Worm (Caenorhabditis elegans) whole organism, young adult: Measurements from ENCODE around the gene hex-1.

Source experiments
- F10E7.11 ChIP-seq: sonication (generic microtip); optimal IDR thresholded peaks from 2 replicates; lab custom pipeline; 2017; ENCODE audit warnings: mild to moderate bottlenecking, missing genetic modification characterization, moderate library complexity, missing compliant biosample characterization
- F37B4.10 ChIP-seq: fragments of 200-800 bp; sonication (Bioruptor generic); IDR thresholded peaks from 2 replicates; pipeline ENCODE4 v1.3.6; 2022; ENCODE audit warnings: missing genetic modification characterization, missing compliant biosample characterization
- dpl-1 ChIP-seq: fragments of 150-350 bp; optimal IDR thresholded peaks from 2 replicates; lab custom pipeline; 2014; ENCODE audit warnings: missing biosample characterization, missing genetic modification reagents, missing genetic modification characterization
- nfyb-1 ChIP-seq: fragments of 200-800 bp; sonication (Bioruptor generic); IDR thresholded peaks from 2 replicates; pipeline ENCODE4 v1.3.6; 2022; ENCODE audit warnings: missing genetic modification reagents, missing genetic modification characterization, missing compliant biosample characterization
- nhr-90 ChIP-seq: sonication (generic microtip); optimal IDR thresholded peaks from 2 replicates; lab custom pipeline; 2016; ENCODE audit warnings: missing genotype, mild to moderate bottlenecking, missing genetic modification characterization, missing compliant biosample characterization
- pha-4 ChIP-seq: fragments of 150-350 bp; sonication (generic microtip); optimal IDR thresholded peaks from 2 replicates; lab custom pipeline; 2014; ENCODE audit warnings: missing biosample characterization, missing genetic modification reagents, missing genetic modification characterization
- repo-1 ChIP-seq: sonication (generic microtip); optimal IDR thresholded peaks from 2 replicates; lab custom pipeline; 2017; ENCODE audit warnings: mild to moderate bottlenecking, missing genetic modification characterization, missing compliant biosample characterization
- sea-2 ChIP-seq: fragments of 200-800 bp; sonication (Bioruptor generic); IDR thresholded peaks from 2 replicates; pipeline ENCODE4 v1.3.6; 2022; ENCODE audit warnings: missing genetic modification characterization, missing compliant biosample characterization

- TF ChIP-seq repo-1 (tag; lab: Kevin White, UChicago) (no peak), sea-2 (GFP tag; lab: Robert Waterston, UW) (no peak), nfyb-1 (GFP tag; lab: Robert Waterston, UW) (no peak), F10E7.11 (tag; lab: Kevin White, UChicago) (no peak), F37B4.10 (GFP tag; lab: Robert Waterston, UW) (0 out of 2 replicates have a peak, but pooled peaks have one; percentile 18), nhr-90 (tag; lab: Kevin White, UChicago) (no peak), dpl-1 (GFP tag; lab: Kevin White, UChicago) (no peak), pha-4 (tag; lab: Kevin White, UChicago) (no peak)
Measured at ce11 chrX:2213400-2214362, 7.3 kb upstream of the hex-1 start.
